Worm (Caenorhabditis elegans) whole organism, L3 larva: ENCODE data around the gene srlf-30.

ENCODE experiments used
- ama-1 ChIP-seq: fragments of 150-350 bp; optimal IDR thresholded peaks from 2 replicates; lab custom pipeline; 2018
- ceh-16 ChIP-seq: sonication (generic microtip); optimal IDR thresholded peaks from 2 replicates; lab custom pipeline; 2017; ENCODE audit warnings: missing biosample characterization, missing genetic modification characterization
- ceh-28 ChIP-seq: fragments of 150-350 bp; optimal IDR thresholded peaks from 2 replicates; lab custom pipeline; 2014; ENCODE audit warnings: missing biosample characterization, missing genetic modification reagents, missing genetic modification characterization
- ceh-82 ChIP-seq: fragments of 150-350 bp; optimal IDR thresholded peaks from 2 replicates; lab custom pipeline; 2014; ENCODE audit warnings: missing biosample characterization, missing genetic modification characterization
- ceh-9 ChIP-seq: sonication (generic microtip); optimal IDR thresholded peaks from 2 replicates; lab custom pipeline; 2018; ENCODE audit warnings: missing biosample characterization, missing genetic modification characterization
- daf-12 ChIP-seq: fragments of 150-350 bp; optimal IDR thresholded peaks from 2 replicates; lab custom pipeline; 2014; ENCODE audit warnings: missing biosample characterization, missing genetic modification reagents, missing genetic modification characterization
- egl-27 ChIP-seq: sonication (generic microtip); optimal IDR thresholded peaks from 4 replicates; lab custom pipeline; 2017; ENCODE audit warnings: missing biosample characterization, missing genetic modification reagents, missing genetic modification characterization
- egl-5 ChIP-seq: fragments of 150-350 bp; optimal IDR thresholded peaks from 2 replicates; lab custom pipeline; 2017; ENCODE audit warnings: missing biosample characterization, missing genetic modification reagents, missing genetic modification characterization, inconsistent platforms
- elt-1 ChIP-seq: fragments of 150-350 bp; optimal IDR thresholded peaks from 2 replicates; lab custom pipeline; 2014; ENCODE audit warnings: missing biosample characterization, missing genetic modification characterization
- elt-3 ChIP-seq, 3 experiments: fragments of 150-350 bp in 1 of 3; sonication (generic microtip) in 2 of 3; optimal IDR thresholded peaks; 2 replicates in 2 of 3; 4 replicates in 1 of 3; lab custom pipeline; 2014 to 2017; ENCODE audit warnings: missing biosample characterization in 3 of 3, missing genetic modification characterization in 3 of 3
- eor-1 ChIP-seq, 2 experiments: fragments of 150-350 bp; optimal IDR thresholded peaks; 2 replicates each; lab custom pipeline; 2014 to 2018; ENCODE audit warnings: missing biosample characterization in 2 of 2, missing genetic modification characterization in 2 of 2
- fkh-10 ChIP-seq: sonication (generic microtip); optimal IDR thresholded peaks from 2 replicates; lab custom pipeline; 2017; ENCODE audit warnings: missing biosample characterization, missing genetic modification reagents, missing genetic modification characterization
- fkh-2 ChIP-seq: fragments of 150-350 bp; optimal IDR thresholded peaks from 2 replicates; lab custom pipeline; 2014; ENCODE audit warnings: missing biosample characterization, missing genetic modification reagents, missing genetic modification characterization
- fos-1 ChIP-seq: fragments of 150-350 bp; optimal IDR thresholded peaks from 2 replicates; lab custom pipeline; 2014; ENCODE audit warnings: missing biosample characterization, missing genetic modification characterization
- lin-15B ChIP-seq: fragments of 150-350 bp; optimal IDR thresholded peaks from 2 replicates; lab custom pipeline; 2014; ENCODE audit warnings: missing biosample characterization, missing genetic modification characterization
- lsy-12 ChIP-seq: sonication (generic microtip); optimal IDR thresholded peaks from 2 replicates; lab custom pipeline; 2016; ENCODE audit warnings: mild to moderate bottlenecking, missing genetic modification characterization, missing compliant biosample characterization
- mdl-1 ChIP-seq: fragments of 150-350 bp; optimal IDR thresholded peaks from 2 replicates; lab custom pipeline; 2014; ENCODE audit warnings: missing biosample characterization, missing genetic modification characterization
- mml-1 ChIP-seq: fragments of 150-350 bp; sonication (generic microtip); optimal IDR thresholded peaks from 3 replicates; lab custom pipeline; 2014; ENCODE audit warnings: missing biosample characterization, missing genetic modification characterization
- nfya-1 ChIP-seq: sonication (generic microtip); optimal IDR thresholded peaks from 2 replicates; lab custom pipeline; 2017; ENCODE audit warnings: missing genetic modification characterization, mild to moderate bottlenecking, missing compliant biosample characterization, antibody characterized with exemption, moderate library complexity; ENCODE audit not compliant: insufficient read depth
- nhr-237 ChIP-seq: fragments of 150-350 bp; optimal IDR thresholded peaks from 2 replicates; lab custom pipeline; 2014; ENCODE audit warnings: missing biosample characterization, missing genetic modification characterization
- nhr-28 ChIP-seq: fragments of 150-350 bp; optimal IDR thresholded peaks from 2 replicates; lab custom pipeline; 2014; ENCODE audit warnings: missing biosample characterization, missing genetic modification characterization
- nhr-43 ChIP-seq: sonication (generic microtip); optimal IDR thresholded peaks from 2 replicates; lab custom pipeline; 2016; ENCODE audit warnings: mild to moderate bottlenecking, missing genetic modification characterization, missing compliant biosample characterization; ENCODE audit not compliant: poor library complexity, severe bottlenecking
- nhr-67 ChIP-seq: fragments of 150-350 bp; optimal IDR thresholded peaks from 2 replicates; lab custom pipeline; 2014; ENCODE audit warnings: missing biosample characterization, missing genetic modification characterization
- nhr-76 ChIP-seq: fragments of 150-350 bp; sonication (generic microtip); optimal IDR thresholded peaks from 5 replicates; lab custom pipeline; 2014; ENCODE audit warnings: missing biosample characterization, missing genetic modification characterization
- nhr-77 ChIP-seq: fragments of 150-350 bp; optimal IDR thresholded peaks from 2 replicates; lab custom pipeline; 2014; ENCODE audit warnings: missing biosample characterization, missing genetic modification characterization
- pqm-1 ChIP-seq: fragments of 150-350 bp; optimal IDR thresholded peaks from 2 replicates; lab custom pipeline; 2017; ENCODE audit warnings: missing biosample characterization, missing genetic modification characterization, inconsistent platforms
- sea-2 ChIP-seq: fragments of 150-350 bp; sonication (generic microtip); optimal IDR thresholded peaks from 4 replicates; lab custom pipeline; 2014; ENCODE audit warnings: missing biosample characterization, missing genetic modification reagents, missing genetic modification characterization
- skn-1 ChIP-seq: fragments of 150-350 bp; optimal IDR thresholded peaks from 2 replicates; lab custom pipeline; 2014; ENCODE audit warnings: missing biosample characterization, missing genetic modification characterization
- snpc-4 ChIP-seq: fragments of 150-350 bp; optimal IDR thresholded peaks from 2 replicates; lab custom pipeline; 2014; ENCODE audit warnings: missing biosample characterization, missing genetic modification characterization
- tbx-2 ChIP-seq: sonication (generic microtip); optimal IDR thresholded peaks from 2 replicates; lab custom pipeline; 2016; ENCODE audit warnings: mild to moderate bottlenecking, missing genetic modification characterization, missing compliant biosample characterization
- unc-39 ChIP-seq: sonication (generic microtip); optimal IDR thresholded peaks from 4 replicates; lab custom pipeline; 2017; ENCODE audit warnings: missing biosample characterization, missing genetic modification characterization
- unc-62 ChIP-seq: fragments of 150-350 bp; sonication (generic microtip); optimal IDR thresholded peaks from 4 replicates; lab custom pipeline; 2014; ENCODE audit warnings: missing biosample characterization, missing genetic modification reagents, missing genetic modification characterization
- zag-1 ChIP-seq: fragments of 150-350 bp; optimal IDR thresholded peaks from 2 replicates; lab custom pipeline; 2014; ENCODE audit warnings: missing biosample characterization, missing genetic modification characterization
- ztf-11 ChIP-seq: fragments of 150-350 bp; optimal IDR thresholded peaks from 2 replicates; lab custom pipeline; 2014; ENCODE audit warnings: missing biosample characterization, missing genetic modification characterization
- ztf-4 ChIP-seq: fragments of 150-350 bp; optimal IDR thresholded peaks from 2 replicates; lab custom pipeline; 2014; ENCODE audit warnings: missing biosample characterization, missing genetic modification characterization

Gene srlf-30

DNA sequence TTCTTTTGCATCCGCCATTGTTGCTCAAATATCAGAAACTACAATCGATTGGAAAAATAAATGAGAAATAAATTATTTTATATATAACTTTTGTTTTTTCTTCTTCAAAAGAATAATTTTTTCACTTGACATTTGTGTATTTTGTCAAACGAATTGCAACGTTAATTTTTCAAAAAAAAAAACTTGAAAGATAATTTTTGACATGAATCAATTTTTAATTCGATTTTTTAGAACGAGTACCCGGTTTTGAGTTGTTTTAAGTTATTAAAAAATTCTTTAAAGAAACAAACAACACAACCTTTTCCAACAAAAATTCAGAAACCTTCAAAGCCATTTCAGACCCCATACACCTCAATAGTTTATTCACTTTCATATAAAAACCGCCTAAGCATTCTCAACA, 15.9 kb upstream of the srlf-30 start, which contains the start of gene F13E9.5:
TSS of gene F13E9.5 (minus strand) at position 101 of the 400 bp plus-strand sequence.
- TF ChIP-seq eor-1 (tag; optimal IDR thresholded peaks at IDR 0.05; lab: Kevin White, UChicago) (no peak), elt-1 (tag; lab: Kevin White, UChicago) (no peak), fkh-10 (GFP tag; lab: Kevin White, UChicago) (no peak), pqm-1 (tag; lab: Kevin White, UChicago) (no peak), nfya-1 (no peak), ztf-4 (no peak), ama-1 (no peak), zag-1 (tag; lab: Kevin White, UChicago) (no peak), nhr-237 (tag; lab: Kevin White, UChicago) (no peak), ceh-82 (tag; lab: Kevin White, UChicago) (no peak), egl-27 (tag; lab: Kevin White, UChicago) (no peak), nhr-43 (no peak), unc-62 (no peak), lin-15B (tag; lab: Kevin White, UChicago) (no peak), elt-3 (tag; optimal IDR thresholded peaks at IDR 0.05; lab: Kevin White, UChicago) (no peak)
- TF ChIP-seq, all 47 proteins: peak for 0

DNA sequence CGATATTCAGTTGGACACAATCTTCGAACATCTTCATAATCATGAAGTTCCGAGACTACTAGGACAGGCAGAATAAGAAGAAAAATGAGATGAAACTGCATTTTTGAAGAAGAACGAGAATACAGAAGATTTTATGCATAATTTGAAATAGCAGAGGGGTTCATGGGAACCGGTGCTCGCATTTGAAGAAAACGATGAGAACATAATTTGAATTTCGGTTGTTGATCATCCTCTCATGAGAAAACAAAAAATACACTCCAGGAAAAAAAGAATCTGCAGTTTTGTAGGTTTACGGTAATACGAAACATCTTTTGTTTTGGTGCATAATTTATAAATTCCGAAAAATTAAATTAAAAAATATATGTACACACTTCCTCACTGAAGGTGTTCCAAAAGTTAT, 14.3 kb upstream of the srlf-30 start, which contains the start of gene srlf-11:
TSS of gene srlf-11 (minus strand) at position 101 of the 400 bp plus-strand sequence.
- TF ChIP-seq lsy-12 (tag; lab: Kevin White, UChicago) = no peak
- no peak for TF ChIP-seq ztf-11 (tag; lab: Kevin White, UChicago)
- TF ChIP-seq unc-39 (tag; lab: Kevin White, UChicago) = no peak
- TF ChIP-seq fkh-2 (tag; lab: Kevin White, UChicago) = no peak
- no peak for TF ChIP-seq mml-1 (tag; lab: Kevin White, UChicago)
- no peak for TF ChIP-seq elt-3 (tag; optimal IDR thresholded peaks at IDR 0.05; lab: Kevin White, UChicago)
- no peak for TF ChIP-seq lin-15B (tag; lab: Kevin White, UChicago)
- no peak for TF ChIP-seq daf-12

DNA sequence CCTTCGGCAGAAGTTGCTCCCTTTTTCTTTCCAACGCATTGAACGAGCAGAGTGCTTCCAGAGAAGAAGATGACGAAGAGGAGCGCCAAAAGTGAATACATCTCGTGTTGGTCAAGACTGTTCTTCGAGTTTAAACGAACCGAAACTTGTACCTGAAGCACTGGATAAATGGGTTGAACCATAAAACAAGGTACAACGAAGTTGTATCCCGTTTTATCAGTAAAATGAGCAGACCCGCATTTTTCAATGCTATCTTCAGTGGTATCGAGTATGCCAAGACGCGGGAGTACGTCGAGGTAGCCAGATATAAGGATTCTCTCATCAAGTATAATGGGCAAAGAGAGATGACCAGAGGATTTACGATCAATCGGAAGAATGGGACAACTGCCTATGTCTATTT, 12.9 kb upstream of the srlf-30 start, which contains the start of gene F13E9.16:
TSS of gene F13E9.16 (minus strand) at position 101 of the 400 bp plus-strand sequence.
- TF ChIP-seq skn-1 (tag; lab: Kevin White, UChicago) = no peak
- TF ChIP-seq ceh-9 (tag; lab: Kevin White, UChicago) = no peak
- TF ChIP-seq nhr-67 (tag; lab: Kevin White, UChicago) = no peak
- no peak for TF ChIP-seq nhr-76 (tag; lab: Kevin White, UChicago)
- TF ChIP-seq fkh-10 (GFP tag; lab: Kevin White, UChicago) = no peak
- TF ChIP-seq mdl-1 = no peak
- TF ChIP-seq egl-5 = no peak

DNA sequence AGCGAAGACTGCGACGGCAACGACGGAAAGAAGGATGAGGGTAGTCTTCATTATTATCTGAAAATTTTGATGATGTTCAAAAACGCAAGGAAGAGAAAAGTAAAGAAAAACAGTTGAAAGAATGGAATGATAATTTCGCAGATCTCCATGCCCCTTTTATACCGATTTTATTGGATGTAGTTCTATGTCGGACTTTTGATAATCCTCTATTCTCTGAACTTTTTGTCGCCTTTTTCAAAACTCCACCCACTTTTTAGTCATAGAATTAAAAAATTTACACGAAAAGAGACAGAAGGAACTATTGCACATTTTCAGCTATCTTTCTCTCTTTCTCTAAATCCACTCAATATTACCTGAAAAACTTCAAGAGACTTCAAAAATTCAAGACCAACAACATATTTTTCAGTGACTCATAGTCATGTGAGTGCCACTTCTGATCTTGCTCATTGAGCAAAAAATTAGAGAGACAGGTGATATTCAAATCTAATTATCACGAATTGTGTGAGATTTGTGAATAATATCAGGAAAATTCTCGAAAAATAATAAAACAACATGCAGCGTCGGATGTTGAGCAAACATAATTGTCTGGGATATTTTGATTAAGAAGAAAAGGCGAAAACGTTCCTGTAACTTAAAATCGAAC, 10.2 kb upstream of the srlf-30 start, which contains the start of gene F13E9.15:
TSS of gene F13E9.15 (minus strand) at position 51 of the 643 bp plus-strand sequence.
- no peak for TF ChIP-seq snpc-4 (tag; lab: Kevin White, UChicago)

DNA sequence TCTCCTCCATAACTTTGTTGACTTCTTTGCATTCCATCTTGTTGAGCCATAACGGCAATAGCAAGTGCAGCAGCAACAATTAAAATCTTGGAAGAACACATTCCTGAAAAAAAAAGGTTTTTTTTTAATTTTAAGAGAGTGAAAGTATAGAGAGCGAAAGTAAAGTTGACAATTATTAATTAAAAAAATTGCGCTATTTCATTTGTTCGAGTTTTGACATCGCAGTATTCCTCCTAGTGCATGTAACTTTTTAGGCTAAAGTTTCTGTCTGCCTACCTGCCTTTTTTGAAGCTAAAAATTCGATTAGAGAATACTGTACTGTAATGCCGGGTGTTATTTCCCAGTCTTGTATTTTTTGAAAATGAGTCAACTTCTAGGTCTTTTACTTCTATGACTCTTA, 8.2 kb upstream of the srlf-30 start, which contains the start of gene srlf-12:
TSS of gene srlf-12 (minus strand) at position 101 of the 400 bp plus-strand sequence.
- TF ChIP-seq nhr-28 (tag; lab: Kevin White, UChicago) = no peak
- no peak for TF ChIP-seq tbx-2
- no peak for TF ChIP-seq nhr-67 (tag; lab: Kevin White, UChicago)
- no peak for TF ChIP-seq ama-1
- TF ChIP-seq elt-3 (tag; optimal IDR thresholded peaks at IDR 0.05; lab: Kevin White, UChicago) = no peak
- no peak for TF ChIP-seq fkh-2 (tag; lab: Kevin White, UChicago)
- no peak for TF ChIP-seq mdl-1
- no peak for TF ChIP-seq ztf-4
- no peak for TF ChIP-seq ceh-16 (tag; lab: Kevin White, UChicago)

DNA sequence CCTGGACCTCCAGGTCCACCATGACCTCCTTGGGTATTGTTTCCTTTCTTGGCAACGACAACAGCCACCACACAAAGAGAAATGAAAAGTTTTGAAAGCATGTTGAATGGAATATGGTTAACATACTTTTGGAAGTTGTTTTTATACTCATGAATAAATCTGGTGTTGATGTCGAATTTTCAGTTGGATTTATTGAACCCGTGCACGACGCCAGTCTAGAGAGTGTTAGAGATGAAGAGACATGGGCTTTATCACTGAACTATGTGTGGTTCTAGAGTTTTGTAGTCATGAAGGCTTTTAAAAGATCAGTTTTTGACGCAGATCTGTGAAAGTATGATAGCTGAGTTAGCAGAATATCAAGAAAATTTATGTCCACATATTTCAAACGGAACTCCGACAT, 5.9 kb upstream of the srlf-30 start, which contains the start of gene srlf-14:
TSS of gene srlf-14 (minus strand) at position 101 of the 400 bp plus-strand sequence.
- TF ChIP-seq ama-1 (no peak), sea-2 (GFP tag; lab: Kevin White, UChicago) (no peak), ceh-28 (tag; lab: Kevin White, UChicago) (no peak), fos-1 (tag; lab: Kevin White, UChicago) (no peak), nhr-77 (tag; lab: Kevin White, UChicago) (no peak), ztf-4 (no peak), nhr-28 (tag; lab: Kevin White, UChicago) (no peak), snpc-4 (tag; lab: Kevin White, UChicago) (no peak), ztf-11 (tag; lab: Kevin White, UChicago) (no peak), elt-1 (tag; lab: Kevin White, UChicago) (no peak)
- TF ChIP-seq, all 47 proteins: peak for 0
